Worm (Caenorhabditis elegans): Measurements from ENCODE around the gene col-107.

DNA sequence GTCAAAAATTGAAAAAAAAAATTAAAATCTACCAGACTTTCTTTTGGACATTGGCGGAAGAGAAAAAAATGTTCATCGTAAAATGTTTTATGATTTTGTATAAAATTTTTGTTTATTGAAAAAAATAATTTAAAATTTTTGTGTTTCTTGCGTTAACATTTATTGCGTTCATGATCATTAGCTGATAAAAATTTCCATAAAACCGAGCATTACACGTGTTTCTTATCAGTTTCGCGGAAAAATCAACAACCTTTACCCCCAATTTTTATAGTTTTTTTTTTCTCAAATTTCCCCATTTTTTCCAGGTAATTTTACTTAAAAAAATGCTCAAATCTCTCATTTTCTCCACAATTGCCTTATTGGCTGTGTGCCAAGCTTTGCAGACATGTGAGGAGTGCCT lies 38.3 kb upstream of the col-107 start, which contains the start of gene txt-4:
- TF ChIP-seq him-1 (tag; optimal IDR thresholded peaks at IDR 0.05) (no peak), dao-5 (tag; optimal IDR thresholded peaks at IDR 0.05) (no peak)

Measured in whole organism, L4/young adult.